Fruit fly (Drosophila melanogaster) S2 (cell line): ENCODE results near the gene CG12715.

ENCODE experiments used
- CG8478 ChIP-seq: fragments of >200 bp; optimal IDR thresholded peaks from 2 replicates; lab custom pipeline; 2018
- CTCF ChIP-seq, 2 experiments: fragments of >200 bp; optimal IDR thresholded peaks; 2 replicates each; lab custom pipeline; 2018

The CG12715 gene

dm6 chrX:13055228-13055627 is at the start of gene CG12715:
CG12715 (minus strand) TSS chrX:13055328.
- TF ChIP-seq CTCF (optimal IDR thresholded peaks at IDR 0.05; lab: Kevin White, UChicago) (no peak), CG8478 (no peak)

- no peak for TF ChIP-seq CG8478
- TF ChIP-seq CTCF (optimal IDR thresholded peaks at IDR 0.05; lab: Kevin White, UChicago) = no peak
Observed at dm6 chrX:13104571-13104970, 49.4 kb upstream of the CG12715 start.

DNA sequence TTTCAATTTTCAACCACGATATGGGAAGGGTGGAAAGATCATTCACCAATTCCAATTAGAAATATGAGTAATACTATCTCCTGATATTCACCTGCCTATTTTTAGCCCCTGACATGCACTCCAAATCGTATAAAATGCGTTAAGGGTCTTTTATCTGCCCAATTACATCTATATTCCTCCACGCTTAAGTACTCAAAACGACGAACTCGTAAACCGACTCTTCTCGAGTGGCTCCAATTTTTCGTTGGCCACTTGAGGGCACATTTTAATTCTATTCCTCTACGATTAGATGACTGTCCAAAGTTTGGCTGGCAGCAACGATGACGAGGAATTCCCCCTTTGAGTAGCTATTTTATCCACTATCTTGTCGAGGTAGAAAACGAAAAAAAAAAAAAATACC is 46.7 kb upstream of the CG12715 start:
- no peak for TF ChIP-seq CG8478
- no peak for TF ChIP-seq CTCF (optimal IDR thresholded peaks at IDR 0.05; lab: Kevin White, UChicago)

- TF ChIP-seq CTCF (optimal IDR thresholded peaks at IDR 0.05; lab: Kevin White, UChicago) (no peak), CG8478 (no peak)
Observed at dm6 chrX:13099919-13100318, 44.8 kb upstream of the CG12715 start.

- TF ChIP-seq CTCF (optimal IDR thresholded peaks at IDR 0.05; lab: Kevin White, UChicago) = no peak
- no peak for TF ChIP-seq CG8478
Observed at dm6 chrX:13094085-13094764, 39.1 kb upstream of the CG12715 start, which contains the start of gene CG2200. CG2200 (plus strand) TSS chrX:13094299.

dm6 chrX:13091859-13092258 is 36.7 kb upstream of the CG12715 start:
- TF ChIP-seq CG8478 (no peak), CTCF (optimal IDR thresholded peaks at IDR 0.05; lab: Kevin White, UChicago) (no peak)

DNA sequence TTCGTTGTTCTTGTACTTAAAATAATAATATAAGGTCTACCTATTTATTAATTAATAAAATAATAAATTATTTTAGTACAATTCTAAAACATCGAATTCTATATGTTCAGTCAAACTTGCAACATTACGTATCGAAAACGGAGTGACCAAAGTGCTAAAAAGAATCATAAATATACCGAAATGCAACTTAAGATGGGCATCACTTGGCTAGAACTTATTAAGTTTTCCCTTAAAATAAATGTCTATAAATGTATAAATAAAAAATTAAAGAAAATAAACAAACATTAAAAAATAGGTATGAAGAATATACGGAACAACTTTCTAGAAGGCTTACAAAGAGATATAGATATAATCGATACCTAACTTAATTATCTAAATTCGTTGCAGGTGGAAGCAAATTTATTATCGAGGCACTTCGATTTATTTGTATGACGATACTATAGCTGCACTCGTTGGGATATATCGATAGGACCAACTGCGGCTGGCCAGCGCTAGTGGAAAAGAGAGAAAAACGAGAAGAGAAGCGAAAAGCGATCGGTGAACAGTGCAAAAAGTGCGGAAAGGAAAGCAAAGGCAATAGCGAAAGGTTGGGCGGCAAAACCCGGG is 35.6 kb upstream of the CG12715 start, which contains the start of gene lic:
Gene lic, plus strand, starts transcription at position 490 of the 606 bp plus-strand sequence.
- TF ChIP-seq CG8478 (no peak), CTCF (optimal IDR thresholded peaks at IDR 0.05; lab: Kevin White, UChicago) (no peak)

DNA sequence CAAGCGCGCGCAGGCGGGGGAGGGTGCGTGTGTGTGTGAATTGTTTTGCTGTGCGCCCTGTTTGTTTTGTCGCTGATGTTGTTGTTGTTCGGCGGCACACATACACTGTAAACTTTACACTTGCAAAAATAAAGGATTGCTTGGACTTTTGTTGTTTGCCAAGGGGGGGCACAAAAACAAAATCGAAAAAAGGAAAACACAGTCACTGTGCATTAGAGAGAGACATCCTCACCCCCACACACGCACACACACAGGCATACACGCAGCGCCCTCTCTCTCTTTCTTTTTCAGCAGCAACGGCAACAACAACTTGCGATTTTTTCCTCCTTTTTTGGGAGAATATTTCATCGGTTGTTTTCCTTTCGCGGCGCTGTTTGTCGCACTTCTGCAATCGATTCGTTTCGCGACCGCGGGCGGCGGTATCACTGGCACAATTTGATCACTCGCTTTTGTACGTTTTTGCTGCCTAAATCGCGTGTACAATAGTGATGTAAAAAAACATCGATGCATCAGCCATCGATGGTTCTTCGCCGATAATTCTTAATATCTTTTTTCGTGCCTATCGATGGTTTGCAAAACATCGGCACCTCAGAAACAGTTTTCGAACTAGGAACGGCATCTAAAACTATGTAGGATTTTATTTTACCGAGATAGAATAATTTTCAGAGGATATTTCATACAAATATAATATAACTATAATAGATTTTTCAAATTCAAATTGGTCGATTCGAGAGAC is 35.0 kb upstream of the CG12715 start, which contains the start of gene hep:
Gene hep, minus strand, starts transcription at position 515 of the 736 bp plus-strand sequence.
- TF ChIP-seq CG8478 (no peak), CTCF (optimal IDR thresholded peaks at IDR 0.05; lab: Kevin White, UChicago) (no peak)

- TF ChIP-seq CTCF (optimal IDR thresholded peaks at IDR 0.05; lab: Kevin White, UChicago) (no peak), CG8478 (no peak)
Observed at dm6 chrX:13089375-13089774, 34.2 kb upstream of the CG12715 start.

dm6 chrX:13088025-13088805 is 33.1 kb upstream of the CG12715 start:
- TF ChIP-seq CTCF (optimal IDR thresholded peaks at IDR 0.05; lab: Kevin White, UChicago) = no peak
- no peak for TF ChIP-seq CG8478

DNA sequence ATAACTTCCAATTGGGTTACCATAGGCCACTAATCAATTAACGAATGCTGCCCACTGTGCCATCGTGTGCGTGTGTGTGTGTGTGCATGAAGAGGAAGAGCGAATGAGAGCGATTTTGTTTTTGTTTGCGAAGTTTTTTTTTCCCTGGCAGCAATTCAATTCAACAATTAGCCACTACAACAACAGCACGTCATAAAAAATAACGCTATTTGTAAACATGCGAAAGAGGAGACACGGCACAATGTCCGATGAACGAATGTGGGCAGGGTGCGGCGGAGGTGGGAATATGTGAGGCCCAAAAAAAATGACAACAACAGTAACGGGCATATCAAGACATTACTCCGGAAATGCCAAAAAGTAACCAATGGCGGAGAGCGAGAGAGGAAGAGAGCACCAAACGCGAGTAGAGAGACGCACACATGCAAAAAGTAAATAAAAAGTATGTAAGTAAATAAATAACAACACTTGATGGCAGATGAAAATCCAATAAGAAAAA is 32.3 kb upstream of the CG12715 start:
- no peak for TF ChIP-seq CG8478
- no peak for TF ChIP-seq CTCF (optimal IDR thresholded peaks at IDR 0.05; lab: Kevin White, UChicago)

dm6 chrX:13023777-13024176 is 31.4 kb downstream of the CG12715 start:
- TF ChIP-seq CTCF (optimal IDR thresholded peaks at IDR 0.05; lab: Kevin White, UChicago) (no peak), CG8478 (no peak)

DNA sequence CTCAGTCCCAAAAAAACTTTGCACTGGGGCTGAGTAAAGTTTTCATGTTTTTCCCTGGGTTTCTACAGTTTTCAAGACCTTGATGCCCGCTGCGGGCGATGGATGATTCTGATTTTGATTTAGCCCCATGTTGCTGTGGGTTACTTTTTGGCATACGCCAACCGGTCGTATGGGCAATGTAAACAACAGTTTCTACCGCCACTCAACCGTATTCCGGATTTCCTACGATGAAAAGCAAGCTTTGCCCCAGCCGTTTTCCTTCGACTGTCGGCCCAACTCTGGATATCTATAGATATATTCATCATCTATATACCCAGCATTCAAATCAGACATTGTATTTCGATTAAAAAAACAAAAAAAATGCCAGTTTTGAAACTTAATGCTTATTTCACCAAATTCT is 33.2 kb downstream of the CG12715 start, which contains the start of gene CG2209:
Gene CG2209, plus strand, starts transcription at position 301 of the 400 bp plus-strand sequence.
- no peak for TF ChIP-seq CG8478
- TF ChIP-seq CTCF (optimal IDR thresholded peaks at IDR 0.05; lab: Kevin White, UChicago) = no peak

dm6 chrX:13012289-13012688 is 42.8 kb downstream of the CG12715 start:
- TF ChIP-seq CTCF (optimal IDR thresholded peaks at IDR 0.05; lab: Kevin White, UChicago) = no peak
- TF ChIP-seq CG8478 = no peak

dm6 chrX:13004779-13005178 is 50.3 kb downstream of the CG12715 start, which contains the start of gene CG15719:
CG15719 (minus strand) TSS chrX:13004879.
- TF ChIP-seq CG8478 = no peak
- no peak for TF ChIP-seq CTCF (optimal IDR thresholded peaks at IDR 0.05; lab: Kevin White, UChicago)
